Worm (Caenorhabditis elegans): Measurements from ENCODE around the gene tag-131.
A peak's percentile ranks its signal among the peaks of the same experiment; 100 is the strongest.
"Not testable (repeated sequence)": the region's sequence is repeated elsewhere in the genome, so short reads cannot be mapped to it uniquely, and the experiment has no call there.

- not testable (repeated sequence) for TF ChIP-seq nhr-77, aly-2 (tag; optimal IDR thresholded peaks at IDR 0.05)
- TF ChIP-seq Y75B8A.6 (GFP tag; IDR thresholded peaks at IDR 0.05) = peak; percentile 59; the same call in 1 of the 2 replicates
Observed at ce11 chrIII:4369381-4369809, 51.9 kb downstream of the tag-131 start.
